Fruit fly (Drosophila melanogaster) whole organism, embryonic: ENCODE measurements around the gene CG6607.
A peak's percentile ranks its signal among the peaks of the same experiment; 100 is the strongest.

Experiments used
- Atf-2 ChIP-seq: fragments of 200-800 bp; sonication (Bioruptor generic); optimal IDR thresholded peaks from 2 replicates; lab custom pipeline; 2016; ENCODE audit warnings: missing biosample characterization, missing genetic modification characterization
- CG10366 ChIP-seq: fragments of 200-800 bp; sonication (Bioruptor generic); IDR thresholded peaks from 2 replicates; pipeline ENCODE4 v1.3.6; 2022; ENCODE audit warnings: missing biosample characterization, missing genetic modification characterization
- CG10565 ChIP-seq: fragments of 200-800 bp; sonication (Bioruptor generic); optimal IDR thresholded peaks from 3 replicates; lab custom pipeline; 2016; ENCODE audit warnings: missing biosample characterization, mild to moderate bottlenecking, missing genetic modification characterization
- CG10979 ChIP-seq: fragments of 200-800 bp; sonication (Bioruptor generic); optimal IDR thresholded peaks from 2 replicates; lab custom pipeline; 2018; ENCODE audit warnings: missing biosample characterization, mild to moderate bottlenecking, missing genetic modification characterization, moderate library complexity
- CG11504 ChIP-seq: fragments of 200-800 bp; sonication (Bioruptor generic); optimal IDR thresholded peaks from 3 replicates; lab custom pipeline; 2019; ENCODE audit warnings: missing biosample characterization, mild to moderate bottlenecking, missing genetic modification characterization, moderate library complexity
- CG11723 ChIP-seq: fragments of 200-800 bp; sonication (Bioruptor generic); optimal IDR thresholded peaks from 2 replicates; lab custom pipeline; 2017; ENCODE audit warnings: missing biosample characterization, mild to moderate bottlenecking, missing genetic modification characterization
- CG12744 ChIP-seq: fragments of 200-800 bp; sonication (Bioruptor generic); optimal IDR thresholded peaks from 2 replicates; lab custom pipeline; 2016; ENCODE audit warnings: missing biosample characterization, missing genetic modification characterization
- CG14667 ChIP-seq: fragments of 200-800 bp; sonication (Bioruptor generic); IDR thresholded peaks from 2 replicates; pipeline ENCODE4 v1.3.6; 2022; ENCODE audit warnings: missing biosample characterization, missing genetic modification characterization
- CG1647 ChIP-seq: fragments of 200-800 bp; sonication (Bioruptor generic); optimal IDR thresholded peaks from 3 replicates; lab custom pipeline; 2016; ENCODE audit warnings: missing biosample characterization, missing genetic modification characterization
- CG17359 ChIP-seq: fragments of 200-800 bp; sonication (Bioruptor generic); optimal IDR thresholded peaks from 3 replicates; lab custom pipeline; 2018; ENCODE audit warnings: missing biosample characterization, mild to moderate bottlenecking, missing genetic modification characterization, moderate library complexity
- CG32767 ChIP-seq: fragments of 200-800 bp; sonication (Bioruptor generic); IDR thresholded peaks from 2 replicates; pipeline ENCODE4 v1.3.6; 2022; ENCODE audit warnings: missing biosample characterization, missing genetic modification characterization
- CG4617 ChIP-seq: fragments of 200-800 bp; sonication (Bioruptor generic); optimal IDR thresholded peaks from 3 replicates; lab custom pipeline; 2016; ENCODE audit warnings: missing biosample characterization, missing genetic modification characterization, borderline replicate concordance
- CG4707 ChIP-seq: fragments of 200-800 bp; sonication (Bioruptor generic); optimal IDR thresholded peaks from 2 replicates; lab custom pipeline; 2018; ENCODE audit warnings: missing biosample characterization, mild to moderate bottlenecking, missing genetic modification characterization, moderate library complexity
- CG6254 ChIP-seq: fragments of 200-800 bp; sonication (Bioruptor generic); optimal IDR thresholded peaks from 3 replicates; lab custom pipeline; 2017; ENCODE audit warnings: mild to moderate bottlenecking, missing biosample characterization, missing genetic modification reagents, missing genetic modification characterization
- CG6654 ChIP-seq: fragments of 200-800 bp; sonication (Bioruptor generic); optimal IDR thresholded peaks from 2 replicates; lab custom pipeline; 2017; ENCODE audit warnings: missing biosample characterization, mild to moderate bottlenecking, missing genetic modification characterization
- CG7556 ChIP-seq: fragments of 200-800 bp; sonication (Bioruptor generic); optimal IDR thresholded peaks from 2 replicates; lab custom pipeline; 2017; ENCODE audit warnings: missing biosample characterization, mild to moderate bottlenecking, missing genetic modification characterization
- CG7963 ChIP-seq: fragments of 200-800 bp; sonication (Bioruptor generic); IDR thresholded peaks from 3 replicates; pipeline ENCODE4 v1.3.6; 2022; ENCODE audit warnings: missing biosample characterization, missing genetic modification characterization; ENCODE audit not compliant: partially characterized antibody
- CG9609 ChIP-seq: fragments of 200-800 bp; sonication (Bioruptor generic); optimal IDR thresholded peaks from 3 replicates; lab custom pipeline; 2016; ENCODE audit warnings: missing biosample characterization, missing genetic modification characterization
- Eip74EF ChIP-seq, 2 experiments: fragments of 200-800 bp in 1 of 2; fragments of >200 bp in 1 of 2; sonication (Bioruptor generic) in 1 of 2; optimal IDR thresholded peaks; 2 replicates each; lab custom pipeline; 2017 to 2019; ENCODE audit warnings: missing biosample characterization in 2 of 2, missing genetic modification characterization in 2 of 2, mild to moderate bottlenecking in 1 of 2, moderate library complexity in 1 of 2
- Gsc ChIP-seq: fragments of 200-800 bp; sonication (Bioruptor generic); IDR thresholded peaks from 2 replicates; pipeline ENCODE4 v1.3.6; 2022; ENCODE audit warnings: missing biosample characterization, missing genetic modification characterization
- Hand ChIP-seq: fragments of 200-800 bp; sonication (Bioruptor generic); optimal IDR thresholded peaks from 2 replicates; lab custom pipeline; 2017; ENCODE audit warnings: mild to moderate bottlenecking, missing biosample characterization, missing genetic modification reagents, missing genetic modification characterization
- Hr51 ChIP-seq, 2 experiments: fragments of 200-800 bp; sonication (Bioruptor generic); optimal IDR thresholded peaks; 2 replicates in 1 of 2; 3 replicates in 1 of 2; lab custom pipeline; 2016 to 2018; ENCODE audit warnings: missing biosample characterization in 2 of 2, missing genetic modification characterization in 2 of 2, mild to moderate bottlenecking in 1 of 2, moderate library complexity in 1 of 2
- Nf-YB ChIP-seq: fragments of 200-800 bp; sonication (Bioruptor generic); optimal IDR thresholded peaks from 3 replicates; lab custom pipeline; 2019; ENCODE audit warnings: missing biosample characterization, mild to moderate bottlenecking, missing genetic modification characterization, moderate library complexity
- Side ChIP-seq: fragments of 200-800 bp; sonication (Bioruptor generic); optimal IDR thresholded peaks from 2 replicates; lab custom pipeline; 2016; ENCODE audit warnings: missing biosample characterization, missing genetic modification characterization
- Sox100B ChIP-seq: fragments of 200-800 bp; sonication (Bioruptor generic); optimal IDR thresholded peaks from 3 replicates; lab custom pipeline; 2018; ENCODE audit warnings: missing biosample characterization, mild to moderate bottlenecking, missing genetic modification characterization
- Taf1 ChIP-seq: fragments of 200-800 bp; sonication (Bioruptor generic); IDR thresholded peaks from 2 replicates; pipeline ENCODE4 v1.3.6; 2022; ENCODE audit warnings: missing biosample characterization, missing genetic modification characterization
- Tbp ChIP-seq: fragments of >200 bp; optimal IDR thresholded peaks from 2 replicates; lab custom pipeline; 2018; ENCODE audit warnings: missing biosample characterization, missing genetic modification characterization
- cad ChIP-seq: fragments of >200 bp; optimal IDR thresholded peaks from 2 replicates; lab custom pipeline; 2017; ENCODE audit warnings: missing biosample characterization, missing genetic modification characterization
- caup ChIP-seq: fragments of 200-800 bp; sonication (Bioruptor generic); optimal IDR thresholded peaks from 3 replicates; lab custom pipeline; 2017; ENCODE audit warnings: missing biosample characterization, mild to moderate bottlenecking, missing genetic modification characterization, moderate library complexity; ENCODE audit not compliant: severe bottlenecking
- corto ChIP-seq: fragments of 200-800 bp; sonication (Bioruptor generic); optimal IDR thresholded peaks from 2 replicates; lab custom pipeline; 2016; ENCODE audit warnings: missing biosample characterization, mild to moderate bottlenecking, missing genetic modification characterization, moderate library complexity
- dan ChIP-seq: fragments of 200-800 bp; sonication (Bioruptor generic); IDR thresholded peaks from 2 replicates; pipeline ENCODE4 v1.3.6; 2022; ENCODE audit warnings: missing biosample characterization, missing genetic modification characterization
- fd3F ChIP-seq: fragments of 200-800 bp; sonication (Bioruptor generic); optimal IDR thresholded peaks from 2 replicates; lab custom pipeline; 2018; ENCODE audit warnings: missing biosample characterization, mild to moderate bottlenecking, missing genetic modification characterization, moderate library complexity
- fd64A ChIP-seq: fragments of 200-800 bp; sonication (Bioruptor generic); optimal IDR thresholded peaks from 3 replicates; lab custom pipeline; 2018; ENCODE audit warnings: missing biosample characterization, mild to moderate bottlenecking, missing genetic modification characterization
- fd96Cb ChIP-seq: fragments of 200-800 bp; sonication (Bioruptor generic); optimal IDR thresholded peaks from 2 replicates; lab custom pipeline; 2018; ENCODE audit warnings: missing biosample characterization, mild to moderate bottlenecking, missing genetic modification characterization, moderate library complexity
- gfzf ChIP-seq: fragments of 200-800 bp; sonication (Bioruptor generic); optimal IDR thresholded peaks from 2 replicates; lab custom pipeline; 2016; ENCODE audit warnings: missing biosample characterization, mild to moderate bottlenecking, missing genetic modification characterization, moderate library complexity
- her ChIP-seq: fragments of 200-800 bp; sonication (Bioruptor generic); optimal IDR thresholded peaks from 2 replicates; lab custom pipeline; 2016; ENCODE audit warnings: missing biosample characterization, missing genetic modification characterization
- jigr1 ChIP-seq: fragments of 200-800 bp; sonication (Bioruptor generic); IDR thresholded peaks from 3 replicates; pipeline ENCODE4 v1.3.6; 2022; ENCODE audit warnings: missing biosample characterization, missing genetic modification characterization
- mirr ChIP-seq: fragments of 200-800 bp; sonication (Bioruptor generic); optimal IDR thresholded peaks from 3 replicates; lab custom pipeline; 2018; ENCODE audit warnings: missing biosample characterization, mild to moderate bottlenecking, missing genetic modification characterization
- mld ChIP-seq: fragments of 200-800 bp; sonication (Bioruptor generic); IDR thresholded peaks from 3 replicates; pipeline ENCODE4 v1.3.6; 2022; ENCODE audit warnings: missing biosample characterization, missing genetic modification characterization; ENCODE audit not compliant: partially characterized antibody
- nau ChIP-seq: fragments of 200-800 bp; sonication (Bioruptor generic); optimal IDR thresholded peaks from 3 replicates; lab custom pipeline; 2017; ENCODE audit warnings: missing biosample characterization, mild to moderate bottlenecking, missing genetic modification characterization, missing genetic modification reagents
- peb ChIP-seq: fragments of 200-800 bp; sonication (Bioruptor generic); IDR thresholded peaks from 2 replicates; pipeline ENCODE4 v1.3.6; 2022; ENCODE audit warnings: missing biosample characterization, missing genetic modification characterization
- phol ChIP-seq: fragments of 200-800 bp; sonication (Bioruptor generic); optimal IDR thresholded peaks from 3 replicates; lab custom pipeline; 2018; ENCODE audit warnings: missing biosample characterization, mild to moderate bottlenecking, missing genetic modification characterization, moderate library complexity
- ro ChIP-seq: fragments of 200-800 bp; sonication (Bioruptor generic); IDR thresholded peaks from 2 replicates; pipeline ENCODE4 v1.3.6; 2022; ENCODE audit warnings: missing biosample characterization, missing genetic modification characterization
- sna ChIP-seq: fragments of 200-800 bp; sonication (Bioruptor generic); IDR thresholded peaks from 2 replicates; pipeline ENCODE4 v1.3.6; 2022; ENCODE audit warnings: missing biosample characterization, missing genetic modification characterization; ENCODE audit not compliant: partially characterized antibody
- stwl ChIP-seq: fragments of 200-800 bp; sonication (Bioruptor generic); optimal IDR thresholded peaks from 3 replicates; lab custom pipeline; 2018; ENCODE audit warnings: missing biosample characterization, mild to moderate bottlenecking, missing genetic modification characterization, moderate library complexity
- ttk ChIP-seq: fragments of 200-800 bp; sonication (Bioruptor generic); IDR thresholded peaks from 2 replicates; pipeline ENCODE4 v2.1.2; 2022; ENCODE audit warnings: missing biosample characterization, missing genetic modification characterization
- tup ChIP-seq: fragments of 200-800 bp; sonication (Bioruptor generic); optimal IDR thresholded peaks from 2 replicates; lab custom pipeline; 2016; ENCODE audit warnings: missing biosample characterization, mild to moderate bottlenecking, missing genetic modification characterization, moderate library complexity
- z ChIP-seq: fragments of 200-800 bp; sonication (Bioruptor generic); IDR thresholded peaks from 3 replicates; pipeline ENCODE4 v1.3.6; 2022; ENCODE audit warnings: missing biosample characterization, missing genetic modification characterization

Gene CG6607

DNA sequence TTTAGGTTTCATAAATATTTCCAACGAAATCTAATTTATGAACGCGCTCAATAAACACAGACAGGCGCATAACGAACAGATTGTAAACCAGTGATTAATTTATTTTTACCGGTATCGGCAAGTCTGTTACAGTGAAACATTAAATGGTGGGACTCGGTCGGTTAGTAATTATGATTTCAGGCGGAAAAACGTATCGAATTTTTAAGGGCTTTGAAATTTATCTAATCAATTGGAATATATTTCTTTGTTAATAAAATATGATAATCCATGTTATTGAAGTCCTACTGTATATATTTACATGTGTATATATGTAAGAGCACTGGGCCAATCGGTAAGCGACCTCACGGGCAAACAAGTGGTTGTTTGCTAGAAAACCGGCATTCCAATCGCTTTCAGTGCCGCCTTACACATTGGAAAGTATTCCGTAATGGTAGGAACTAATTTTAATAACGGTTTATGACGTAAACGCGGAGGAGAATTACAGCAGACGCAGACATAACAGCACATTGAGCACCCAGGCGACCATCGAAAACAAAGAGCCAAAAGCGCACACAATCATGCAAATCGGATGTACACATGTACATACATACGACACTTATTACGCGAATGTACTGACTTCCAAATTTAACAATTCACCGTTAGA lies 15.3 kb downstream of the CG6607 start (continued):
- TF ChIP-seq mld (GFP tag; lab: Robert Waterston, UW): no peak; the same call in 2 of the 3 replicates
- peak; percentile 24 for TF ChIP-seq CG10565
- TF ChIP-seq fd3F (GFP tag; lab: Kevin White, UChicago): peak; percentile 97
- peak in 1 of 2 experiments; percentile 93 for TF ChIP-seq Eip74EF (GFP tag; optimal IDR thresholded peaks at IDR 0.05; lab: Kevin White, UChicago)
- TF ChIP-seq CG32767 (GFP tag; lab: Robert Waterston, UW): peak; percentile 92
- peak; percentile 92 for TF ChIP-seq ttk
- peak; percentile 66 for TF ChIP-seq CG10979 (tag; lab: Kevin White, UChicago)
- TF ChIP-seq her: peak; percentile 73
- no peak for TF ChIP-seq Tbp (GFP tag; lab: Kevin White, UChicago)
- TF ChIP-seq Taf1 (GFP tag; lab: Robert Waterston, UW): peak; percentile 95
- TF ChIP-seq mirr (GFP tag; lab: Kevin White, UChicago): peak; percentile 94
- TF ChIP-seq cad: no peak
- peak; percentile 83 for TF ChIP-seq peb (GFP tag; lab: Robert Waterston, UW)
- peak; percentile 92 for TF ChIP-seq CG12744
- peak; percentile 91 for TF ChIP-seq CG14667 (GFP tag; lab: Robert Waterston, UW)
- peak; percentile 96 for TF ChIP-seq CG11504 (tag; lab: Kevin White, UChicago)
- peak; percentile 82 for TF ChIP-seq phol
- TF ChIP-seq fd64A (GFP tag; lab: Kevin White, UChicago): peak; percentile 82
- TF ChIP-seq Atf-2 (GFP tag; lab: Kevin White, UChicago): peak; percentile 73
- TF ChIP-seq CG9609 (GFP tag; lab: Kevin White, UChicago): peak; percentile 79
- no peak for TF ChIP-seq sna (GFP tag; lab: Robert Waterston, UW)
- peak; percentile 8 for TF ChIP-seq CG6254 (GFP tag; lab: Kevin White, UChicago)
- no peak for TF ChIP-seq dan (GFP tag; lab: Robert Waterston, UW)
- TF ChIP-seq CG17359 (tag; lab: Kevin White, UChicago): peak; percentile 85
- peak; percentile 85 for TF ChIP-seq Nf-YB (GFP tag; lab: Kevin White, UChicago)
- TF ChIP-seq Sox100B (GFP tag; lab: Kevin White, UChicago): peak; percentile 61
- TF ChIP-seq Side (GFP tag; lab: Kevin White, UChicago): peak; percentile 77
- peak; percentile 92 for TF ChIP-seq caup (GFP tag; lab: Kevin White, UChicago)
- TF ChIP-seq CG10366: peak; percentile 94
- TF ChIP-seq z (GFP tag; lab: Robert Waterston, UW): no peak
- peak; percentile 83 for TF ChIP-seq CG4707 (GFP tag; lab: Kevin White, UChicago)
- TF ChIP-seq gfzf (GFP tag; lab: Kevin White, UChicago): no peak
- peak; percentile 85 for TF ChIP-seq tup
- peak; percentile 87 to 96 for TF ChIP-seq Hr51 (GFP tag; optimal IDR thresholded peaks at IDR 0.05; lab: Kevin White, UChicago)
- TF ChIP-seq CG4617 (GFP tag; lab: Kevin White, UChicago): no peak
- no peak for TF ChIP-seq stwl (tag; lab: Kevin White, UChicago)
- peak; percentile 71 for TF ChIP-seq ro (GFP tag; lab: Robert Waterston, UW)
- TF ChIP-seq fd96Cb (tag; lab: Kevin White, UChicago): peak; percentile 76
- peak; percentile 60 for TF ChIP-seq corto
- TF ChIP-seq Gsc (GFP tag; lab: Robert Waterston, UW): peak; percentile 72; the same call in 1 of the 2 replicates
- TF ChIP-seq jigr1 (GFP tag; lab: Robert Waterston, UW): peak; percentile 75; the same call in 2 of the 3 replicates
- TF ChIP-seq CG1647: peak; percentile 86
- TF ChIP-seq nau (GFP tag; lab: Kevin White, UChicago): no peak
- TF ChIP-seq Hand (GFP tag; lab: Kevin White, UChicago): peak; percentile 92
- no peak for TF ChIP-seq CG7963 (GFP tag; lab: Robert Waterston, UW)
- peak; percentile 32 for TF ChIP-seq CG6654 (GFP tag; lab: Kevin White, UChicago)
- peak; percentile 82 for TF ChIP-seq CG7556
- peak; percentile 83 for TF ChIP-seq CG11723 (GFP tag; lab: Kevin White, UChicago)
